Worm (Caenorhabditis elegans): ENCODE results near the gene flh-2.

DNA sequence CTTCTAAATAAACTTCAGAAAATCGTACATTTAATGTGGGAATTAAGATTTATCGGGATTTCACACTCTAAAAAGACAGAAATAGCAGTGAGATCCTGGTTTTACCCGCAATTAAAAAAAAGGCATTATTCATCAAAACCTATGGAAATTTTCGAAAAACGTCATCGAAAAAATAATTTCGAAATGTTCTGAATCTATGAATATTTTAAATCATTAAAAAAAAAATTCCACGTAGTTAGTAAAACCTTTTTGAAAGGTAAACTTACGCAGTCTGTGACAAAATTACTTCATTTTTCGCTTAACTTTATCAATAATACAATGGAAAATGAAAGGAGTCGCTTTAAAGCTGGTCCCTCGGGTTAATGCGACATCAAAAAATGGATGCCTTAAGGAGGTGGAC lies 4.6 kb downstream of the flh-2 start, which contains the start of gene C26E6.1:
- TF ChIP-seq ztf-4 (tag; optimal IDR thresholded peaks at IDR 0.05) (no peak), blmp-1 (tag; optimal IDR thresholded peaks at IDR 0.05) (no peak), jun-1 (tag; optimal IDR thresholded peaks at IDR 0.05) (no peak), unc-130 (tag; optimal IDR thresholded peaks at IDR 0.05) (no peak), elt-2 (tag; optimal IDR thresholded peaks at IDR 0.05) (no peak), elt-3 (tag; optimal IDR thresholded peaks at IDR 0.05) (no peak), ama-1 (optimal IDR thresholded peaks at IDR 0.05) (no peak), lin-15B (tag; optimal IDR thresholded peaks at IDR 0.05) (no peak), nhr-237 (tag; optimal IDR thresholded peaks at IDR 0.05) (no peak), swsn-7 (tag; optimal IDR thresholded peaks at IDR 0.05) (no peak), pag-3 (tag; optimal IDR thresholded peaks at IDR 0.05; ENCODE audit: borderline replicate concordance, insufficient read depth) (no peak)

Measured in whole organism, L1 larva.